Fruit fly (Drosophila melanogaster) whole organism, wandering third instar larva: ENCODE results near the gene raskol.
A peak's percentile ranks its signal among the peaks of the same experiment; 100 is the strongest.

ENCODE experiments used
- Abd-B ChIP-seq: fragments of >200 bp; optimal IDR thresholded peaks from 2 replicates; lab custom pipeline; 2017; ENCODE audit warnings: missing biosample characterization, missing genetic modification characterization
- CG32264 ChIP-seq: fragments of 200-800 bp; sonication (Bioruptor generic); optimal IDR thresholded peaks from 2 replicates; lab custom pipeline; 2016; ENCODE audit warnings: missing biosample characterization, missing genetic modification characterization
- CG9705 ChIP-seq: fragments of 200-800 bp; sonication (Bioruptor generic); optimal IDR thresholded peaks from 2 replicates; lab custom pipeline; 2018; ENCODE audit warnings: missing biosample characterization, mild to moderate bottlenecking, missing genetic modification characterization
- CrebA ChIP-seq: fragments of 200-800 bp; sonication (Bioruptor generic); optimal IDR thresholded peaks from 2 replicates; lab custom pipeline; 2016; ENCODE audit warnings: missing biosample characterization, mild to moderate bottlenecking, missing genetic modification characterization, borderline replicate concordance
- Dfd ChIP-seq: fragments of >200 bp; optimal IDR thresholded peaks from 2 replicates; lab custom pipeline; 2017; ENCODE audit warnings: missing biosample characterization, missing genetic modification characterization
- Dif ChIP-seq: fragments of 200-275, 200-300 bp; sonication (Bioruptor generic); optimal IDR thresholded peaks from 2 replicates; lab custom pipeline; 2018; ENCODE audit warnings: missing biosample characterization, missing genetic modification characterization; ENCODE audit not compliant: partially characterized antibody
- GATAd ChIP-seq: sonication (Bioruptor generic); optimal IDR thresholded peaks from 2 replicates; lab custom pipeline; 2016; ENCODE audit warnings: missing biosample characterization, missing genetic modification characterization
- HLH106 ChIP-seq: fragments of 200-800 bp; optimal IDR thresholded peaks from 3 replicates; lab custom pipeline; 2019; ENCODE audit warnings: missing biosample characterization, mild to moderate bottlenecking, missing genetic modification characterization, moderate library complexity
- Hnf4 ChIP-seq: fragments of 200-800 bp; sonication (Bioruptor generic); optimal IDR thresholded peaks from 2 replicates; lab custom pipeline; 2016; ENCODE audit warnings: missing biosample characterization, mild to moderate bottlenecking, missing genetic modification characterization
- Hr78 ChIP-seq: fragments of >200 bp; optimal IDR thresholded peaks from 2 replicates; lab custom pipeline; 2017; ENCODE audit warnings: missing biosample characterization, missing genetic modification characterization
- Hr83 ChIP-seq: fragments of 200-300 bp; sonication (Bioruptor generic); optimal IDR thresholded peaks from 2 replicates; lab custom pipeline; 2016; ENCODE audit warnings: missing biosample characterization, mild to moderate bottlenecking, missing genetic modification characterization, moderate library complexity; ENCODE audit not compliant: poor library complexity, severe bottlenecking
- Jra ChIP-seq: sonication (Bioruptor generic); optimal IDR thresholded peaks from 2 replicates; lab custom pipeline; 2016; ENCODE audit warnings: missing biosample characterization, missing genetic modification characterization
- Mio ChIP-seq: sonication (Bioruptor generic); optimal IDR thresholded peaks from 2 replicates; lab custom pipeline; 2016; ENCODE audit warnings: missing biosample characterization, missing genetic modification characterization
- Myc ChIP-seq: fragments of >200 bp; optimal IDR thresholded peaks from 2 replicates; lab custom pipeline; 2017
- N ChIP-seq: fragments of >200 bp; optimal IDR thresholded peaks from 2 replicates; lab custom pipeline; 2018; ENCODE audit warnings: missing biosample characterization, missing external identifiers, missing genetic modification characterization
- OdsH ChIP-seq: fragments of 200-800 bp; sonication (Bioruptor generic); optimal IDR thresholded peaks from 2 replicates; lab custom pipeline; 2016; ENCODE audit warnings: missing biosample characterization, mild to moderate bottlenecking, missing genetic modification characterization
- Rel ChIP-seq, 2 experiments: fragments of 200-800 bp; sonication (Bioruptor generic) in 1 of 2; optimal IDR thresholded peaks; 2 replicates in 1 of 2; 3 replicates in 1 of 2; lab custom pipeline; 2016 to 2019; ENCODE audit warnings: mild to moderate bottlenecking in 2 of 2, missing biosample characterization in 2 of 2, missing genetic modification characterization in 2 of 2, moderate library complexity in 1 of 2
- Sp1 ChIP-seq: fragments of 200-800 bp; sonication (Bioruptor generic); optimal IDR thresholded peaks from 3 replicates; lab custom pipeline; 2019; ENCODE audit warnings: missing biosample characterization, mild to moderate bottlenecking, missing genetic modification characterization, moderate library complexity
- Vsx2 ChIP-seq: fragments of 200-300, 225-300 bp; sonication (Bioruptor generic); optimal IDR thresholded peaks from 2 replicates; lab custom pipeline; 2018; ENCODE audit warnings: missing biosample characterization, missing genetic modification characterization; ENCODE audit not compliant: partially characterized antibody
- br ChIP-seq: fragments of 200-800 bp; sonication (Bioruptor generic); optimal IDR thresholded peaks from 2 replicates; lab custom pipeline; 2016; ENCODE audit warnings: missing biosample characterization, missing genetic modification characterization
- brk ChIP-seq: fragments of 200-800 bp; sonication (Bioruptor generic); optimal IDR thresholded peaks from 2 replicates; lab custom pipeline; 2016; ENCODE audit warnings: missing biosample characterization, mild to moderate bottlenecking, missing genetic modification characterization
- dl ChIP-seq, 2 experiments: fragments of 175-275, 200-275 bp in 1 of 2; fragments of 200-275 bp in 1 of 2; sonication (Bioruptor generic); optimal IDR thresholded peaks; lab custom pipeline; 2018; ENCODE audit warnings: mild to moderate bottlenecking in 2 of 2, missing biosample characterization in 2 of 2, missing genetic modification characterization in 2 of 2, moderate library complexity in 2 of 2; ENCODE audit not compliant: partially characterized antibody in 2 of 2, insufficient read depth in 1 of 2
- dmrt93B ChIP-seq: fragments of 200-800 bp; sonication (Bioruptor generic); optimal IDR thresholded peaks from 2 replicates; lab custom pipeline; 2018; ENCODE audit warnings: missing biosample characterization, mild to moderate bottlenecking, missing genetic modification characterization
- dsf ChIP-seq: sonication (Bioruptor generic); optimal IDR thresholded peaks from 2 replicates; lab custom pipeline; 2016; ENCODE audit warnings: missing biosample characterization, missing genetic modification characterization, borderline replicate concordance
- ey ChIP-seq: fragments of 200-800 bp; sonication (Bioruptor generic); optimal IDR thresholded peaks from 2 replicates; lab custom pipeline; 2016; ENCODE audit warnings: missing biosample characterization, missing genetic modification characterization
- fru ChIP-seq: fragments of 200-800 bp; sonication (Bioruptor generic); optimal IDR thresholded peaks from 3 replicates; lab custom pipeline; 2016; ENCODE audit warnings: missing biosample characterization, mild to moderate bottlenecking, missing genetic modification characterization
- jim ChIP-seq: fragments of 175-275, 200-325 bp; sonication (Bioruptor generic); optimal IDR thresholded peaks from 2 replicates; lab custom pipeline; 2016; ENCODE audit warnings: missing biosample characterization, mild to moderate bottlenecking, missing genetic modification characterization
- lola ChIP-seq: fragments of >200 bp; optimal IDR thresholded peaks from 2 replicates; lab custom pipeline; 2017; ENCODE audit warnings: missing biosample characterization, missing genetic modification characterization
- pan ChIP-seq: fragments of >200 bp; optimal IDR thresholded peaks from 2 replicates; lab custom pipeline; 2017
- psq ChIP-seq: fragments of 200-800 bp; sonication (Bioruptor generic); optimal IDR thresholded peaks from 3 replicates; lab custom pipeline; 2017; ENCODE audit warnings: missing biosample characterization, mild to moderate bottlenecking, missing genetic modification characterization, moderate library complexity
- rgr ChIP-seq: fragments of 200-800 bp; sonication (Bioruptor generic); optimal IDR thresholded peaks from 3 replicates; lab custom pipeline; 2016; ENCODE audit warnings: missing biosample characterization, mild to moderate bottlenecking, missing genetic modification characterization
- sage ChIP-seq: fragments of 200-800 bp; sonication (Bioruptor generic); optimal IDR thresholded peaks from 2 replicates; lab custom pipeline; 2016; ENCODE audit warnings: missing biosample characterization, mild to moderate bottlenecking, missing genetic modification characterization
- sv ChIP-seq: fragments of 200-800 bp; sonication (Bioruptor generic); optimal IDR thresholded peaks from 3 replicates; lab custom pipeline; 2016; ENCODE audit warnings: missing biosample characterization, missing genetic modification characterization
- tai ChIP-seq: sonication (Bioruptor generic); optimal IDR thresholded peaks from 2 replicates; lab custom pipeline; 2016; ENCODE audit warnings: missing biosample characterization, missing genetic modification characterization
- usp ChIP-seq: fragments of >200 bp; optimal IDR thresholded peaks from 2 replicates; lab custom pipeline; 2017; ENCODE audit warnings: missing biosample characterization, missing genetic modification characterization
- woc ChIP-seq: sonication (Bioruptor generic); optimal IDR thresholded peaks from 2 replicates; lab custom pipeline; 2016; ENCODE audit warnings: missing biosample characterization, mild to moderate bottlenecking, missing genetic modification characterization

raskol gene

DNA sequence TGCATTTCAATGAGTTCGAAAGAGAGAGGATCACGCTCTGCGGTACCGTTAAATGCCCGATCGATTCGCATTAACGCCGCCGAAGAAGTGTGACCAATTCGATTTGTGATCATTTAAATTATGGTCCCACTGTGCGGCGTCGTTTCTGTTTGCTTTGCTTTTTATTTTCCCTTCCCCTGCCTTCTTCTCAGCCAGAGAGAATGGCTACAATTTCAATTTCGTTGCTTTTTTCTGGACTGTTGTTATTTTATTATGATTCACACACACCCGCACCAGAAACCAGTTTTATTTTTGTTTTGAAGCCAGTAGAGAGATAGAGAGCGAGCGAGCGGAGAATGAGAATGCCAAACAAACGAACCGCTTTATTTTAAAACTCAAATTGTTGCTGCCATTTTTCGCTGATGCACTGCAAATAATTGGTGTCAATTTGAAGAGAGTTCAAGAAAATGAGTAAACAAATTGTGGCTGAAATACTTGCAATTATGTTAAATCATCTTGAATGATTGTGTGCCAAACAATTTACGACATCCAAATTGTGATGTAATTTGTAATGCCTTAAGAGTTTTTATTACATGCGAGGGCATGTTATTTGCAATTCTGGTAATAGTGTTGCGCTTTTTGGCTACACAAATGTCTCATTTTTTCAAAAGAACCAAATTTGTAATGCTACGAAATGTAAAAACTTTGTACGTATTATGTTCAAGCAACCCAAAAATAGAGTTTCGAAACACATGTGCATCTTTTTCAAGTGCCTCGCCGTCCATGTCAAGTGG, 32.8 kb downstream of the raskol start (continued):
- no peak for TF ChIP-seq GATAd (GFP tag; lab: Kevin White, UChicago)
- peak; percentile 2 for TF ChIP-seq jim (GFP tag; lab: Kevin White, UChicago)
- TF ChIP-seq usp (GFP tag; lab: Kevin White, UChicago) = no peak
- TF ChIP-seq CrebA = no peak
- TF ChIP-seq Dfd (GFP tag; lab: Kevin White, UChicago) = no peak
- peak; percentile 44 for TF ChIP-seq br (GFP tag; lab: Kevin White, UChicago)
- peak; percentile 46 for TF ChIP-seq brk (GFP tag; lab: Kevin White, UChicago)
- TF ChIP-seq CG9705 (GFP tag; lab: Kevin White, UChicago) = no peak
- no peak for TF ChIP-seq N (GFP tag; lab: Kevin White, UChicago)
- TF ChIP-seq woc = peak; percentile 53
- TF ChIP-seq, all 38 proteins: peak for 18

DNA sequence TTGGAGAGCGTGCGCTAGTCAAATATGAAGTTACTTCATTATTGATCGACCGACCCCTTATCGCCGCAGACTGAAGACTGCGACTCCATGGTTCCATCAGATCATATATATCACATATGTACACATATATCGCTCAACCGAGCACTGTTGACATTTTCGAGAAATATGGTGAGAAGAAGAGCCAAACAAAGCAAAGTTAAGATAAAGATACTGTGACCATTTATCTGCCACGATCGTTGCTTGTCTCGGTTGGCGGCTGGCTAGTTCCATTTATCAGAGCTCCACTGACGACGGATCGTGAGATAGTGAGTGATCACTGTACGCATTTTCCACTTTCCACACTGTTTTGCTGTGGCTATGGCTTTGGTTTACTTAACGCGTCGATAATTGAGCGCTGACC, 33.7 kb downstream of the raskol start:
- TF ChIP-seq lola (GFP tag; lab: Kevin White, UChicago) (no peak), Sp1 (GFP tag; lab: Kevin White, UChicago) (no peak), brk (GFP tag; lab: Kevin White, UChicago) (no peak), Vsx2 (GFP tag; lab: Kevin White, UChicago) (no peak), GATAd (GFP tag; lab: Kevin White, UChicago) (no peak), CG32264 (GFP tag; lab: Kevin White, UChicago) (no peak), Abd-B (GFP tag; lab: Kevin White, UChicago) (no peak), CrebA (no peak), Dfd (GFP tag; lab: Kevin White, UChicago) (no peak), Mio (no peak), usp (GFP tag; lab: Kevin White, UChicago) (no peak), N (GFP tag; lab: Kevin White, UChicago) (no peak), Myc (lab: Kevin White, UChicago) (no peak), Hr78 (GFP tag; lab: Kevin White, UChicago) (no peak), Hnf4 (GFP tag; lab: Kevin White, UChicago) (no peak)

DNA sequence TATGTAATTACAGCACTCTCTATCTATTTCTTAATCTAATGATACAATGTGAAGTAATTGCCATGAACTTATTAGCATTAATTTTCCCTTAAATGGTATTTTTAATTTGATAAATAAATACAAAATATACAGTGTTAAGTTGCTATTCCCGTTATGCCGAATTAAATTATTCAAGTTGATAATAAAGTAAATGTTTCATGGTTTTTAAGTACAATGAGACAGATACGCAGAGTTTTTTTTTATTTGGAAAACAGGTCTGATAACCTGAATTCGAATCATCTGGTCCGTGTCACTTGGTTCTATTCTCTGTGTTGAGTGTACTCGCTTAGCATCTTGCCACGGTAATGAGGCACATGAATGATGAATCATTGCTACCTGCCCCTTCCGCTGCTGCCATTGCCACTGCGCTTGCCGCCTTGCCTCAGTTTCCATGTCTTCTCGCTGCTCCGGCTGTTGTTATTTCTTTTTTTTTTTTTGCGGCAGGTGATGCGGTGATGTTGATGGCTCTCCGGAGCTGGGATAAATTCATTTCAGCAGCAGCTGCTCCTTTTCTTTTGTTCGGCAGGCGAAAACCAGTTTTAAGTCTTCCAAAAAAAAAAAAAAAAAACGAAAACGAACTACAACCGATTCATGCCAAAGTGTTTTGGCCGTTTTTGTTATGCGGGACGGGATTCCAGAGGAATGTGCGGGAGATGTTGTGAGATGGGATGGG, 35.9 kb downstream of the raskol start:
- TF ChIP-seq OdsH (GFP tag; lab: Kevin White, UChicago) = peak; percentile 74
- no peak for TF ChIP-seq Hr83
- no peak for TF ChIP-seq pan (lab: Kevin White, UChicago)
- peak; percentile 28 for TF ChIP-seq Sp1 (GFP tag; lab: Kevin White, UChicago)
- no peak for TF ChIP-seq Myc (lab: Kevin White, UChicago)
- peak; percentile 43 for TF ChIP-seq psq (GFP tag; lab: Kevin White, UChicago)
- TF ChIP-seq br (GFP tag; lab: Kevin White, UChicago) = no peak
- TF ChIP-seq Jra = peak; percentile 30
- no peak for TF ChIP-seq CG32264 (GFP tag; lab: Kevin White, UChicago)
- peak; percentile 5 for TF ChIP-seq rgr
- peak; percentile 12 for TF ChIP-seq HLH106 (tag; lab: Kevin White, UChicago)
- no peak for TF ChIP-seq ey (GFP tag; lab: Kevin White, UChicago)
- peak; percentile 18 for TF ChIP-seq woc

DNA sequence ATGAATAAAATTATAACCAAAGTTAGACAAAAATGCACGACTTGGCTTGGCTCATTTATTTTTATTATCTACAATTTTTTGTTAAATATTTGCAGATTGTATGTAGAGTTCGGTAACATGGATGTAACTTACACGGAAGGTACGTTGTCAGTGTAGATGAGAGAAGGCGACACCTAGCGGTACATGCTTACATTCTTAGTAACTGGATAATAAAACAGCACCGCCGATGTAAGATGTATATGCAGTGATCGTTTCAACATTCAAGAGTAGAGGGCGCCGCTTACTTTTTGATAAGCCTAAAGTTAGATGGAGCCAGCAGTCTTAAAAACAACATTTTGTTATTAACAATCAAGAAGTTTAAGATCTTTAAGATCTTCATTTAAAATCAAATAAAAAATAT, 41.7 kb downstream of the raskol start:
- TF ChIP-seq br (GFP tag; lab: Kevin White, UChicago) = no peak
- TF ChIP-seq Rel (GFP tag; optimal IDR thresholded peaks at IDR 0.05; lab: Kevin White, UChicago) = no peak
- TF ChIP-seq Rel (tag; optimal IDR thresholded peaks at IDR 0.05; lab: Kevin White, UChicago) = no peak
- TF ChIP-seq Abd-B (GFP tag; lab: Kevin White, UChicago) = no peak
- TF ChIP-seq ey (GFP tag; lab: Kevin White, UChicago) = peak; percentile 12
- no peak for TF ChIP-seq sv (GFP tag; lab: Kevin White, UChicago)
- TF ChIP-seq Hnf4 (GFP tag; lab: Kevin White, UChicago) = no peak
- TF ChIP-seq CG32264 (GFP tag; lab: Kevin White, UChicago) = no peak
- TF ChIP-seq jim (GFP tag; lab: Kevin White, UChicago) = no peak
- TF ChIP-seq Dif (GFP tag; lab: Kevin White, UChicago) = no peak
- peak; percentile 60 for TF ChIP-seq OdsH (GFP tag; lab: Kevin White, UChicago)
- peak; percentile 14 for TF ChIP-seq Hr83
- TF ChIP-seq lola (GFP tag; lab: Kevin White, UChicago) = no peak
- no peak for TF ChIP-seq brk (GFP tag; lab: Kevin White, UChicago)
- TF ChIP-seq rgr = peak; percentile 44
- no peak for TF ChIP-seq Hr78 (GFP tag; lab: Kevin White, UChicago)
- TF ChIP-seq fru (GFP tag; lab: Kevin White, UChicago) = peak; percentile 18
- TF ChIP-seq Dfd (GFP tag; lab: Kevin White, UChicago) = no peak
- no peak for TF ChIP-seq dsf
- no peak for TF ChIP-seq sage (GFP tag; lab: Kevin White, UChicago)
- no peak for TF ChIP-seq Mio
- no peak for TF ChIP-seq dl (GFP tag; optimal IDR thresholded peaks at IDR 0.05; lab: Kevin White, UChicago; ENCODE audit: insufficient read depth in 1 of 2, partially characterized antibody in 2 of 2)
- no peak for TF ChIP-seq Vsx2 (GFP tag; lab: Kevin White, UChicago)
- no peak for TF ChIP-seq tai (GFP tag; lab: Kevin White, UChicago)
- no peak for TF ChIP-seq pan (lab: Kevin White, UChicago)
- no peak for TF ChIP-seq woc
- TF ChIP-seq CrebA = no peak
- TF ChIP-seq Sp1 (GFP tag; lab: Kevin White, UChicago) = no peak
- peak; percentile 40 for TF ChIP-seq HLH106 (tag; lab: Kevin White, UChicago)
- no peak for TF ChIP-seq CG9705 (GFP tag; lab: Kevin White, UChicago)
- no peak for TF ChIP-seq dmrt93B (GFP tag; lab: Kevin White, UChicago)
- TF ChIP-seq usp (GFP tag; lab: Kevin White, UChicago) = no peak
